Worm (Caenorhabditis elegans): ENCODE data around the gene C33H5.16.

C33H5.16 gene

DNA sequence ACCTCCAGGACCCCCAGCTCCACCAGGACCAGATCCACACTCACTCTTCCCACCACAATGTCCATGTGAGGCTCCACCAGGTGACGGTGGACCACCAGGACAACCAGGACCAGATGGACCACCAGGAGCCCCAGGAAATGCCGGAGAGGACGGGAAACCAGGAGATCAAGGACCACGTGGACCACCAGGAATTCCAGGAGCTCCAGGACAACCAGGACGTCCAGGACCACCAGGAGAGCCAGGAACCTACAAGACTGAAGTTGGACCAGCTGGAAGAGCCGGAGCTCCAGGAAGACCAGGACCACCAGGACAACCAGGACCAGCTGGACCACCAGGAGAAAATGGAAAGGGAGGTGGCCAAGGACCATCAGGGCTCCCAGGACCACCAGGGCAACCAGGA, 49.0 kb downstream of the C33H5.16 start (continued):
- TF ChIP-seq daf-16 (GFP tag; optimal IDR thresholded peaks at IDR 0.05): no peak
- no peak for TF ChIP-seq daf-16 (tag; optimal IDR thresholded peaks at IDR 0.05)
- TF ChIP-seq tag-97 (GFP tag; IDR thresholded peaks at IDR 0.05): no peak
- no peak for TF ChIP-seq hlh-11 (tag; optimal IDR thresholded peaks at IDR 0.05)
- no peak for TF ChIP-seq lin-29 (GFP tag; IDR thresholded peaks at IDR 0.05)
- TF ChIP-seq ceh-62 (tag; optimal IDR thresholded peaks at IDR 0.05): no peak
- TF ChIP-seq snpc-4 (tag; optimal IDR thresholded peaks at IDR 0.05): no peak
- no peak for TF ChIP-seq F10B5.3 (tag; optimal IDR thresholded peaks at IDR 0.05)
- TF ChIP-seq mxl-3 (GFP tag; optimal IDR thresholded peaks at IDR 0.05): no peak
- no peak for TF ChIP-seq D1046.2 (GFP tag; IDR thresholded peaks at IDR 0.05)
- TF ChIP-seq zip-2 (tag; optimal IDR thresholded peaks at IDR 0.05): no peak
- peak; percentile 94 for TF ChIP-seq set-16 (GFP tag; IDR thresholded peaks at IDR 0.05)
- TF ChIP-seq nhr-41 (GFP tag; IDR thresholded peaks at IDR 0.05): no peak
- TF ChIP-seq duxl-1 (tag; optimal IDR thresholded peaks at IDR 0.05; ENCODE audit: poor library complexity): no peak
- TF ChIP-seq mes-2 (tag; optimal IDR thresholded peaks at IDR 0.05; ENCODE audit: poor library complexity, severe bottlenecking): no peak
- TF ChIP-seq fos-1 (tag; optimal IDR thresholded peaks at IDR 0.05): no peak
- TF ChIP-seq madf-5 (GFP tag; IDR thresholded peaks at IDR 0.05): 0 out of 4 replicates have a peak, but pooled peaks of 1 of the 2 experiments have one; percentile 45
- no peak for TF ChIP-seq nhr-111 (GFP tag; optimal IDR thresholded peaks at IDR 0.05)
- TF ChIP-seq php-3 (GFP tag; IDR thresholded peaks at IDR 0.05): no peak
- TF ChIP-seq tra-1 (GFP tag; IDR thresholded peaks at IDR 0.05): no peak

DNA sequence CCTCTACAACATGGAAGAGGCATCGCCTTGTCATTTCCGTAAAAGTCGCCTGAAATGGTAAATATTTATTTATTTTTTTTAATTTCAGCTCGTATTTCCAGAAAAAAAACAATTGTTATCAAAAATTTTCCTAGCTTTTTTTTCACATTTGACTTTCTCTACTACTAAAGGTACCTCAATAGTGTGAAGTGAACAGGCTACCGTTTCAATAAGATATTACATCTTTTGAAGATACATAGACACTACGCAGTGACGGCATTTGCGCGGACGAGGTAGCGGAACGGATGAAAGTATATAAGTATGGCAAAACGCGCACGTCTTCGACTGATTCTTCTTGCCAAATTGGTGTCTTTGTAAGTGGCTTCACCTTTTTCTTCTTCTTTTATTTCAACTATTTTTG, 50.0 kb downstream of the C33H5.16 start, which contains the start of gene col-14:
TSS of gene col-14 (plus strand) at position 301 of the 400 bp plus-strand sequence.
- TF ChIP-seq R02D3.7 (tag; optimal IDR thresholded peaks at IDR 0.05) (no peak), snpc-4 (tag; optimal IDR thresholded peaks at IDR 0.05) (no peak), lin-15B (tag; optimal IDR thresholded peaks at IDR 0.05) (no peak), madf-5 (GFP tag; IDR thresholded peaks at IDR 0.05) (no peak), F26F4.8 (GFP tag; conservative IDR thresholded peaks at IDR 0.05) (no peak), snpc-1.2 (GFP tag; IDR thresholded peaks at IDR 0.05) (no peak), madf-9 (GFP tag; conservative IDR thresholded peaks at IDR 0.05) (no peak), egl-27 (tag; optimal IDR thresholded peaks at IDR 0.05) (no peak), nhr-10 (tag; optimal IDR thresholded peaks at IDR 0.05) (no peak), aly-2 (tag; optimal IDR thresholded peaks at IDR 0.05) (no peak), dmd-6 (GFP tag; IDR thresholded peaks at IDR 0.05) (no peak), T20F7.1 (GFP tag; optimal IDR thresholded peaks at IDR 0.05) (no peak)
